Fruit fly (Drosophila melanogaster): ENCODE results near the gene brun.

Gene brun

DNA sequence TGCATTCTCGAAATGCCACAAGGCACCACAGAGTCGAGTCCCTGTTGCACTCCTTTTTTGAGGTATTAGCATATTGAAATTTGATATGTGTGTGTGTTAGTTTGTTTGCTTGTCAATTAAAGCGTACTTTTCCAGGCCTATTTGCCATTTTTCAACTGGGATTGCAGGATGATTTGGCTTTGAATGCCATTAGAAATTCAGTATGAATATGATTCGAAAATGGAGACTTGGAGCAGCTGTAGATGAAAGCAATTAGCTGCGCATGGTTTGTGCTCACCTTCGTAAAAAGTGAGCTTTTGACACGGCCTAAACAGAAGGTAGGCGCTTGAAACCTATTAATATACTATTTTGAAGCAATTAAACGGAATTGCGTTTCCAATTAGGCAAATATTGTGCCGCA is 51.9 kb downstream of the brun start, which contains the start of gene CG31677:
TSS of gene CG31677 (minus strand) at position 101 of the 400 bp plus-strand sequence.
- TF ChIP-seq Dll (optimal IDR thresholded peaks at IDR 0.05), result no peak
- TF ChIP-seq CG8478 (optimal IDR thresholded peaks at IDR 0.05), result no peak
- TF ChIP-seq usp (GFP tag; optimal IDR thresholded peaks at IDR 0.05), result no peak
- TF ChIP-seq psq (optimal IDR thresholded peaks at IDR 0.05), result no peak
- no peak for TF ChIP-seq pan (optimal IDR thresholded peaks at IDR 0.05)

DNA sequence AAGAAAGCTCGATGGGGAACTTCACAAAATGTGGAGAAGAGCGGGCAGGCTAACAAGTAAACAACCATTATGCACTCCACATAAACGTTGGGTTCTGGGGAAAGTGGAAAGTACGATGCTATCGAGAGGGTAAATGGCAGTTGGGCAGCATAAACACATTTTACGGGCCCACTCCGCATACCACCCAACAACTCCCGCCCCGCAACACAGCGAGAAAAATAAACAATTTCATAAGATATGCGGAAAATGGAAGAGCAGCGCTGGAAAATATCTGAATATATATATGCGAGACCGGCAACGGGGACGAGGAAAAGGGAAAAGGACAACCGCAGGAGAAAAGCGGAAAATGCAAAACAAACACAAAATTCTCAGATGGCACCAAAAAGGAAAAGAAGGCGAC is 54.7 kb downstream of the brun start:
- no peak for TF ChIP-seq psq (optimal IDR thresholded peaks at IDR 0.05)
- no peak for TF ChIP-seq Dll (optimal IDR thresholded peaks at IDR 0.05)
- TF ChIP-seq pan (optimal IDR thresholded peaks at IDR 0.05), result no peak
- no peak for TF ChIP-seq usp (GFP tag; optimal IDR thresholded peaks at IDR 0.05)
- no peak for TF ChIP-seq EcR (GFP tag; optimal IDR thresholded peaks at IDR 0.05)
- TF ChIP-seq CG8478 (optimal IDR thresholded peaks at IDR 0.05), result no peak
